Fruit fly (Drosophila melanogaster): ENCODE results near the gene Lk6.
A peak's percentile ranks its signal among the peaks of the same experiment; 100 is the strongest.

dm6 chr3R:11741730-11742203 lies 22.5 kb downstream of the Lk6 start, which contains the start of the genes Blm and CG14722:
- TF ChIP-seq cnc (optimal IDR thresholded peaks at IDR 0.05) (no peak), toe (GFP tag; optimal IDR thresholded peaks at IDR 0.05) (no peak), CG1620 (GFP tag; optimal IDR thresholded peaks at IDR 0.05) (peak; percentile 28), pad (GFP tag; optimal IDR thresholded peaks at IDR 0.05) (no peak), bab1 (GFP tag; optimal IDR thresholded peaks at IDR 0.05) (peak; percentile 60), ovo (GFP tag; optimal IDR thresholded peaks at IDR 0.05) (no peak), cic (GFP tag; optimal IDR thresholded peaks at IDR 0.05) (no peak), CG14711 (tag; optimal IDR thresholded peaks at IDR 0.05) (peak; percentile 28), kay (GFP tag; ENCODE audit: borderline replicate concordance) (no peak)

Data from whole organism, adult.